Worm (Caenorhabditis elegans): ENCODE data around the gene lnkn-1.

lnkn-1 gene

DNA sequence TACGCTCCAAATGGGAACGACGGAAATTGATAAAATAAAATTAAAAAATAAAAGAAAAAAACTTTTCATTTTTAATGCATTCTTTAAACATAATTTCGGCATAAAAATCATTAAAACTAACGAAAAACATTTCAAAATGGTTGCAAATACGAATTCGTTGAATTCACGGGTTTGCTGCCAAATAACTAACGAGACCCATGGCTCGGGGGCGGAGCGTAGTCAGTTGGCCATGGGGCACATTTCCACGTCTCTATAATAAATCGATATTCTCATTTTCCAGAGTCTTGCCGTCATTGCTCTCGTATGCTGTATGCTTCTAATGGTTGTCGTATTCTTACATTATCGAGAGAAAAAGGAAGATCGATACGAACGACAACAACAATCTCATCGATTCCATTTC lies 3.4 kb downstream of the lnkn-1 start, which contains the start of gene ZK637.4:
ZK637.4 (plus strand) TSS at position 301 of the 400 bp plus-strand sequence.
- TF ChIP-seq lin-13 (GFP tag; optimal IDR thresholded peaks at IDR 0.05) = no peak
- no peak for TF ChIP-seq unc-55 (GFP tag; optimal IDR thresholded peaks at IDR 0.05)
- no peak for TF ChIP-seq elt-1 (tag; optimal IDR thresholded peaks at IDR 0.05)
- no peak for TF ChIP-seq nhr-21 (tag; optimal IDR thresholded peaks at IDR 0.05)
- no peak for TF ChIP-seq egl-27 (tag; optimal IDR thresholded peaks at IDR 0.05)
- no peak for TF ChIP-seq blmp-1 (tag; optimal IDR thresholded peaks at IDR 0.05; ENCODE audit: insufficient read depth)
- TF ChIP-seq lin-11 (tag; optimal IDR thresholded peaks at IDR 0.05) = no peak
- no peak for TF ChIP-seq nhr-77 (tag; optimal IDR thresholded peaks at IDR 0.05)
- TF ChIP-seq ztf-4 (tag; optimal IDR thresholded peaks at IDR 0.05) = no peak
- no peak for TF ChIP-seq nhr-237 (tag; optimal IDR thresholded peaks at IDR 0.05)
- TF ChIP-seq R02D3.7 (tag; optimal IDR thresholded peaks at IDR 0.05) = no peak
- no peak for TF ChIP-seq sma-9 (GFP tag; optimal IDR thresholded peaks at IDR 0.05)
- no peak for TF ChIP-seq sma-9 (tag; optimal IDR thresholded peaks at IDR 0.05)

ce11 chrIII:8894782-8895181 lies 4.8 kb downstream of the lnkn-1 start, which contains the start of gene asna-1:
asna-1 (plus strand) TSS chrIII:8895082.
- TF ChIP-seq ztf-1 (GFP tag; conservative IDR thresholded peaks at IDR 0.05) = no peak
- no peak for TF ChIP-seq gmeb-1 (tag; optimal IDR thresholded peaks at IDR 0.05)
- TF ChIP-seq nhr-6 (tag; optimal IDR thresholded peaks at IDR 0.05) = no peak
- no peak for TF ChIP-seq sma-9 (GFP tag; optimal IDR thresholded peaks at IDR 0.05)
- TF ChIP-seq sma-9 (tag; optimal IDR thresholded peaks at IDR 0.05) = no peak
- no peak for TF ChIP-seq lin-13 (GFP tag; optimal IDR thresholded peaks at IDR 0.05)
- no peak for TF ChIP-seq lsy-2 (tag; optimal IDR thresholded peaks at IDR 0.05)
- no peak for TF ChIP-seq sma-3 (GFP tag; optimal IDR thresholded peaks at IDR 0.05)
- no peak for TF ChIP-seq C34F6.9 (tag; optimal IDR thresholded peaks at IDR 0.05)
- TF ChIP-seq alr-1 (tag; optimal IDR thresholded peaks at IDR 0.05) = no peak
- TF ChIP-seq skn-1 (tag; optimal IDR thresholded peaks at IDR 0.05) = no peak
- no peak for TF ChIP-seq lin-11 (tag; optimal IDR thresholded peaks at IDR 0.05)
- no peak for TF ChIP-seq ama-1 (optimal IDR thresholded peaks at IDR 0.05)
- TF ChIP-seq ZK546.5 (tag; optimal IDR thresholded peaks at IDR 0.05) = no peak
- TF ChIP-seq ceh-82 (tag; optimal IDR thresholded peaks at IDR 0.05) = no peak
- TF ChIP-seq mdl-1 (tag; optimal IDR thresholded peaks at IDR 0.05) = no peak
- no peak for TF ChIP-seq mbf-1 (tag; optimal IDR thresholded peaks at IDR 0.05)

- TF ChIP-seq nhr-237 (tag; optimal IDR thresholded peaks at IDR 0.05) (no peak), sma-9 (GFP tag; optimal IDR thresholded peaks at IDR 0.05) (no peak), sma-9 (tag; optimal IDR thresholded peaks at IDR 0.05) (no peak), aly-2 (tag; optimal IDR thresholded peaks at IDR 0.05) (no peak), nhr-25 (tag; optimal IDR thresholded peaks at IDR 0.05) (no peak), ztf-1 (GFP tag; conservative IDR thresholded peaks at IDR 0.05) (no peak), nhr-10 (tag; optimal IDR thresholded peaks at IDR 0.05) (no peak), unc-62 (GFP tag; optimal IDR thresholded peaks at IDR 0.05) (no peak), ama-1 (optimal IDR thresholded peaks at IDR 0.05) (no peak), lin-13 (GFP tag; optimal IDR thresholded peaks at IDR 0.05) (peak; percentile 39), mbf-1 (tag; optimal IDR thresholded peaks at IDR 0.05) (no peak), lsy-2 (tag; optimal IDR thresholded peaks at IDR 0.05) (peak; percentile 26 to 84), fos-1 (tag; optimal IDR thresholded peaks at IDR 0.05) (no peak), peb-1 (tag; optimal IDR thresholded peaks at IDR 0.05) (no peak), lin-39 (tag; optimal IDR thresholded peaks at IDR 0.05) (no peak), ceh-82 (tag; optimal IDR thresholded peaks at IDR 0.05) (no peak), ztf-4 (tag; optimal IDR thresholded peaks at IDR 0.05) (no peak), C34F6.9 (tag; optimal IDR thresholded peaks at IDR 0.05) (peak; percentile 64), nhr-21 (tag; optimal IDR thresholded peaks at IDR 0.05) (no peak), gmeb-1 (tag; optimal IDR thresholded peaks at IDR 0.05) (peak; percentile 66), snpc-4 (tag; optimal IDR thresholded peaks at IDR 0.05) (no peak), unc-39 (tag; optimal IDR thresholded peaks at IDR 0.05) (no peak), ZK546.5 (tag; optimal IDR thresholded peaks at IDR 0.05) (no peak), nhr-129 (tag; optimal IDR thresholded peaks at IDR 0.05) (peak; percentile 39), R02D3.7 (tag; optimal IDR thresholded peaks at IDR 0.05) (no peak), elt-3 (tag; optimal IDR thresholded peaks at IDR 0.05) (no peak), mab-5 (tag; optimal IDR thresholded peaks at IDR 0.05) (no peak), ceh-16 (tag; optimal IDR thresholded peaks at IDR 0.05) (no peak), skn-1 (tag; optimal IDR thresholded peaks at IDR 0.05) (no peak), unc-55 (GFP tag; optimal IDR thresholded peaks at IDR 0.05) (peak; percentile 83), nhr-77 (tag; optimal IDR thresholded peaks at IDR 0.05) (no peak), crh-2 (tag; optimal IDR thresholded peaks at IDR 0.05) (peak; percentile 44), nhr-6 (tag; optimal IDR thresholded peaks at IDR 0.05) (no peak), nhr-12 (tag; optimal IDR thresholded peaks at IDR 0.05) (no peak), F13H6.1 (tag; optimal IDR thresholded peaks at IDR 0.05) (no peak), nhr-23 (tag; optimal IDR thresholded peaks at IDR 0.05) (no peak), alr-1 (tag; optimal IDR thresholded peaks at IDR 0.05) (no peak), zag-1 (tag; optimal IDR thresholded peaks at IDR 0.05) (no peak), nhr-11 (tag; optimal IDR thresholded peaks at IDR 0.05) (no peak)
Measured at ce11 chrIII:8899767-8900166, 9.7 kb downstream of the lnkn-1 start.
